Worm (Caenorhabditis elegans): ENCODE results near the gene F42G4.7.

Gene F42G4.7

DNA sequence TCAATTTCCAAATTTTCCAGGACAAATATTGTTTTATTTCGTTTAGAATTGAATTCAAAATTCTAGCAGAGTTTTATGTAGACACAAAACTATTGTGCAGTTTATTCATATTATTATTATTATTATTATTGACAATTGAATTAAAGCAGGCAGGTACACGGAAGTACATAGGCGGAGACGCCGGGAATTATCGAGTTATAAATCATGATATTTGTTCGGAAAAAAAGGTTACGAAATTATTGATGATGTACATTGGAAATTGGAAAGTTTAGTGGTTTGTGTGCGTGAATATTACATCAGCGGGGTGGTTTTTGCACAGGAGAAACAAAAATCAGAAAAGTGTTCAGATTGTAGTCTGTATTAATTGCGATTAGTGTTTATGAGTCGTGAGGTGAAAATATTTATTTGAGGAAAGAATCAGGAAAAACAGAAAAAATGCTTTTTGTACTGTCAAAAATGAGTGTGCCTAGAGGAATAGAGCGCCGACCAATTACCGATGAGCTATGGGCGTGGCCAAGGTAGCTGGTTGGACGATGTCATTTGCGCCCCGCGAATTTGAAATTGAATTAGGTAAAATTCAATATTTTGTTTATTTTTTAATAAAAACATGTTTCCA is 29.3 kb upstream of the F42G4.7 start:
- no peak for TF ChIP-seq madf-9 (GFP tag; conservative IDR thresholded peaks at IDR 0.05)
- TF ChIP-seq dmd-6 (GFP tag; IDR thresholded peaks at IDR 0.05): peak; percentile 64
- TF ChIP-seq pqm-1 (tag; optimal IDR thresholded peaks at IDR 0.05): peak; percentile 48
- 0 out of 2 replicates have a peak, but pooled peaks have one; percentile 52 for TF ChIP-seq zfp-3 (GFP tag; conservative IDR thresholded peaks at IDR 0.05)
- no peak for TF ChIP-seq daf-16 (GFP tag; optimal IDR thresholded peaks at IDR 0.05)
- TF ChIP-seq daf-16 (tag; optimal IDR thresholded peaks at IDR 0.05): peak; percentile 92
- TF ChIP-seq ztf-7 (tag; optimal IDR thresholded peaks at IDR 0.05): no peak
- peak; percentile 66 for TF ChIP-seq nhr-28 (tag; optimal IDR thresholded peaks at IDR 0.05)
- TF ChIP-seq php-3 (GFP tag; IDR thresholded peaks at IDR 0.05): peak; percentile 78
- peak in 1 of 2 experiments; percentile 18 for TF ChIP-seq mdl-1 (tag; optimal IDR thresholded peaks at IDR 0.05)
- TF ChIP-seq lir-3 (tag; optimal IDR thresholded peaks at IDR 0.05): no peak
- TF ChIP-seq ceh-20 (GFP tag; IDR thresholded peaks at IDR 0.05): 0 out of 2 replicates have a peak, but pooled peaks have one; percentile 39
- peak; percentile 41 for TF ChIP-seq hlh-11 (tag; optimal IDR thresholded peaks at IDR 0.05)
- TF ChIP-seq T20F7.1 (GFP tag; optimal IDR thresholded peaks at IDR 0.05): peak; percentile 43
- no peak for TF ChIP-seq nhr-25 (tag; optimal IDR thresholded peaks at IDR 0.05; ENCODE audit: borderline replicate concordance, insufficient read depth)
- no peak for TF ChIP-seq unc-62 (GFP tag; optimal IDR thresholded peaks at IDR 0.05 in 1 of 2)
- no peak for TF ChIP-seq unc-62 (tag; optimal IDR thresholded peaks at IDR 0.05)
- peak; percentile 47 for TF ChIP-seq nhr-77 (tag; optimal IDR thresholded peaks at IDR 0.05)

DNA sequence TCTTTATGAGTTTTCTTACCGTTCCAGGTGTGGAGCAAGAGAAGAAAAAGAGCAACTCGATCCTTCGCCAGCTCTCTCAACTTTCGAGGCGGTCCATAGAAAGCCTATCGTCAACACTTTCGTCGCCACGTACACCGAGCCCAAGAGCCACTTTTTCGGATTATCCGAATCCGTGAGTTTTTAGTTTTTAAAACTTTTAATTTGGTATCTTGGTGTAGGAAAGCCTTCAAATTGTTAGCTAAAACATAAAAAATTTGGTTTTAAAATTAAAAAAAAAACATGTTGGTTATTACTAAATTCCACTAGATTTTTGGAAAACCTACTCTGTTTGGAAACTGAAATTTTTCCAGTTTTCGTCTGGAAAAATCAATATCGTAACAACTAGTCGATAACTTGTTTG is 26.7 kb upstream of the F42G4.7 start:
- TF ChIP-seq aha-1 (tag) (peak; percentile 79), lin-13 (GFP tag; optimal IDR thresholded peaks at IDR 0.05) (no peak)

DNA sequence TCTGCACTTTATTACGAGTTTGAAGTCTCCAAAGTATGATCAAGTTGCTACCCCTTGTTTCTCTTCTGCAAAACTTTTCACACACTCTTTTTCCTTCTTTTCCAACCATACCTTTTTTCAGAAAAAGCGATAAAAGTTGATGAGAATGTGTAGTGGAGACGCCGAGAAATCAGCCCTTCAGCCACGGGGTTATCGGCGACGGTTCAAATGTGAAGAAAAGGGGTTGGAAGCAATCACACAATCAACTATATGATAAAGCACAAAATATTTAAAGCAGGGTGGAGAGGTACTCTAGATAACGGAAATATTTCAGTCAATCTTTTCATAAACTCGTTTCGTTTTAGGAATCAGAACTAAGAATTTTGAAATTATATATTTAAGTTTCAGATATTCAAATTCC is 26.0 kb upstream of the F42G4.7 start, which contains the start of gene F42G4.5:
TSS of gene F42G4.5 (plus strand) at position 379 of the 400 bp plus-strand sequence.
- no peak for TF ChIP-seq arid-1 (GFP tag; conservative IDR thresholded peaks at IDR 0.05)
- TF ChIP-seq nhr-102 (tag; optimal IDR thresholded peaks at IDR 0.05): no peak
- no peak for TF ChIP-seq ztf-7 (tag; optimal IDR thresholded peaks at IDR 0.05)
- TF ChIP-seq daf-16 (GFP tag; optimal IDR thresholded peaks at IDR 0.05): no peak
- TF ChIP-seq daf-16 (tag; optimal IDR thresholded peaks at IDR 0.05): peak; percentile 81
- TF ChIP-seq Y105C5A.15 (GFP tag; IDR thresholded peaks at IDR 0.05): no peak
- peak; percentile 94 for TF ChIP-seq nhr-28 (tag; optimal IDR thresholded peaks at IDR 0.05)
- TF ChIP-seq mdl-1 (tag; optimal IDR thresholded peaks at IDR 0.05): peak in 1 of 2 experiments; percentile 17
- TF ChIP-seq hlh-11 (tag; optimal IDR thresholded peaks at IDR 0.05): peak; percentile 88
- TF ChIP-seq spr-1 (tag; optimal IDR thresholded peaks at IDR 0.05): no peak
- peak; percentile 68 for TF ChIP-seq dmd-6 (GFP tag; IDR thresholded peaks at IDR 0.05)
- TF ChIP-seq ceh-28 (tag; optimal IDR thresholded peaks at IDR 0.05): no peak
- peak; percentile 98 for TF ChIP-seq nhr-41 (GFP tag; IDR thresholded peaks at IDR 0.05)
- peak; percentile 45 for TF ChIP-seq nhr-77 (tag; optimal IDR thresholded peaks at IDR 0.05)
- TF ChIP-seq saeg-2 (GFP tag; IDR thresholded peaks at IDR 0.05): no peak
- TF ChIP-seq nhr-48 (tag; optimal IDR thresholded peaks at IDR 0.05): peak; percentile 30
- no peak for TF ChIP-seq Y5F2A.4 (GFP tag; optimal IDR thresholded peaks at IDR 0.05)
- no peak for TF ChIP-seq vab-7 (GFP tag; IDR thresholded peaks at IDR 0.05)
- TF ChIP-seq mxl-3 (GFP tag; optimal IDR thresholded peaks at IDR 0.05): peak; percentile 27
- TF ChIP-seq jun-1 (tag; optimal IDR thresholded peaks at IDR 0.05): no peak
- peak; percentile 97 for TF ChIP-seq pqm-1 (tag; optimal IDR thresholded peaks at IDR 0.05)
- no peak for TF ChIP-seq mep-1 (tag; optimal IDR thresholded peaks at IDR 0.05)
- peak; percentile 51; the same call in 1 of the 2 replicates for TF ChIP-seq php-3 (GFP tag; IDR thresholded peaks at IDR 0.05)
- peak; percentile 69 for TF ChIP-seq dve-1 (tag; optimal IDR thresholded peaks at IDR 0.05; ENCODE audit: insufficient read depth)
- peak; percentile 50 for TF ChIP-seq hlh-30 (tag; optimal IDR thresholded peaks at IDR 0.05; ENCODE audit: insufficient read depth)
